Fruit fly (Drosophila melanogaster): ENCODE data around the gene CG1582.

CG1582 gene

DNA sequence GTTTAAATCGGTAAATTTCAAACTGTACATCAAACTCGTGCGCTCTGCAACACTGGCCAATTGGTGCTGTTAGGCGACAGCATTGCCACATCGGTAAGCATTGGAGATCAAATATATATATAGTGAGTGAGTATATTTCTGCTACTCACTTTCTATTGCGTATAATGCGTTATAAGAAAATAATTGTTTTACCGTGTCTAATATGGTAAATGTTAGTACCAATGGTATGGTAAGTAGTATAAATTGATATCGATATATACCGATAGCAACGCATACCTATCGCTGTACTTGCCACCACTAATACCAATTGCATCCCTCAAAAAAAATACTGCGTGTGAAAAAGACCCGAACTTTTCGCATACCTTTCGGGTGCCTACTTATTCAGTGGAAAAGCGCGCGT is 41.7 kb downstream of the CG1582 start, which contains the start of the genes sofe and CG2186 (continued):
- TF ChIP-seq crp (GFP tag; optimal IDR thresholded peaks at IDR 0.05), result peak in 1 of 2 experiments; percentile 6
- peak; percentile 56 for TF ChIP-seq zfh2 (GFP tag; optimal IDR thresholded peaks at IDR 0.05)
- TF ChIP-seq CG14860 (GFP tag; IDR thresholded peaks at IDR 0.05; ENCODE audit: partially characterized antibody), result peak; percentile 80
- peak; percentile 42 for TF ChIP-seq NfI (GFP tag; optimal IDR thresholded peaks at IDR 0.05)
- peak; percentile 34 for TF ChIP-seq Ssrp (tag; optimal IDR thresholded peaks at IDR 0.05)
- no peak for TF ChIP-seq klu (GFP tag; IDR thresholded peaks at IDR 0.05)
- TF ChIP-seq CG16863 (GFP tag; optimal IDR thresholded peaks at IDR 0.05), result peak; percentile 50
- TF ChIP-seq CG10654 (GFP tag; optimal IDR thresholded peaks at IDR 0.05), result peak; percentile 46
- TF ChIP-seq fd102C (GFP tag; optimal IDR thresholded peaks at IDR 0.05), result no peak
- peak; percentile 16 for TF ChIP-seq CG7556 (GFP tag; optimal IDR thresholded peaks at IDR 0.05)
- no peak; the same call in 1 of the 2 replicates for TF ChIP-seq CG31224 (GFP tag; IDR thresholded peaks at IDR 0.05)
- peak; percentile 75 for TF ChIP-seq mam (GFP tag; optimal IDR thresholded peaks at IDR 0.05)
- peak; percentile 87 for TF ChIP-seq Doc3 (GFP tag; IDR thresholded peaks at IDR 0.05; ENCODE audit: partially characterized antibody)
- peak; percentile 85 for TF ChIP-seq amos (GFP tag; IDR thresholded peaks at IDR 0.05; ENCODE audit: partially characterized antibody)
- peak; percentile 54; the same call in 1 of the 2 replicates for TF ChIP-seq Xrp1 (GFP tag; IDR thresholded peaks at IDR 0.05)
- no peak for TF ChIP-seq seq (GFP tag; IDR thresholded peaks at IDR 0.05)
- peak; percentile 22 for TF ChIP-seq CG12744 (GFP tag; optimal IDR thresholded peaks at IDR 0.05)
- peak; percentile 44; the same call in 1 of the 2 replicates for TF ChIP-seq CG10366 (GFP tag; IDR thresholded peaks at IDR 0.05)
- peak in 1 of 3 experiments; percentile 25 for TF ChIP-seq Stat92E (GFP tag; optimal IDR thresholded peaks at IDR 0.05)
- peak; percentile 77 for TF ChIP-seq sna (GFP tag; IDR thresholded peaks at IDR 0.05; ENCODE audit: partially characterized antibody)
- TF ChIP-seq stc (GFP tag; IDR thresholded peaks at IDR 0.05), result no peak
- TF ChIP-seq unc-4 (GFP tag; IDR thresholded peaks at IDR 0.05; ENCODE audit: partially characterized antibody), result peak; percentile 89
- TF ChIP-seq TFAM (GFP tag; optimal IDR thresholded peaks at IDR 0.05), result no peak
- peak; percentile 30 to 55 for TF ChIP-seq Hr51 (GFP tag; optimal IDR thresholded peaks at IDR 0.05)
- no peak for TF ChIP-seq CG4328 (GFP tag; optimal IDR thresholded peaks at IDR 0.05)
- TF ChIP-seq CG18764 (GFP tag; optimal IDR thresholded peaks at IDR 0.05), result peak; percentile 33
- TF ChIP-seq CG9797 (GFP tag; optimal IDR thresholded peaks at IDR 0.05), result peak; percentile 55
- TF ChIP-seq dpn (GFP tag; optimal IDR thresholded peaks at IDR 0.05), result peak; percentile 42 to 70
- TF ChIP-seq jumu (GFP tag; optimal IDR thresholded peaks at IDR 0.05), result peak; percentile 64
- TF ChIP-seq Med (GFP tag), result peak; percentile 93
- TF ChIP-seq CHES-1-like (GFP tag; optimal IDR thresholded peaks at IDR 0.05), result peak; percentile 28
- no peak for TF ChIP-seq otp (GFP tag; IDR thresholded peaks at IDR 0.05)
- peak; percentile 38 for TF ChIP-seq gfzf (GFP tag; optimal IDR thresholded peaks at IDR 0.05)
- TF ChIP-seq ttk (GFP tag; IDR thresholded peaks at IDR 0.05), result peak; percentile 38; the same call in 1 of the 2 replicates
- TF ChIP-seq Hr3 (GFP tag; optimal IDR thresholded peaks at IDR 0.05), result peak; percentile 43
- no peak for TF ChIP-seq CG1024 (GFP tag; IDR thresholded peaks at IDR 0.05)
- TF ChIP-seq Adf1 (GFP tag; IDR thresholded peaks at IDR 0.05), result no peak
- peak; percentile 87 for TF ChIP-seq Sin3A (optimal IDR thresholded peaks at IDR 0.05)
- TF ChIP-seq chif (GFP tag; optimal IDR thresholded peaks at IDR 0.05), result peak in 1 of 2 experiments; percentile 36
- peak; percentile 45 for TF ChIP-seq CG30020 (tag; optimal IDR thresholded peaks at IDR 0.05)
- peak; percentile 44 for TF ChIP-seq Dip3 (GFP tag; optimal IDR thresholded peaks at IDR 0.05)
- TF ChIP-seq CG17359 (tag; optimal IDR thresholded peaks at IDR 0.05), result peak; percentile 28
- peak; percentile 44 for TF ChIP-seq az2 (GFP tag; optimal IDR thresholded peaks at IDR 0.05)
- TF ChIP-seq Sry-δ (GFP tag; optimal IDR thresholded peaks at IDR 0.05), result peak; percentile 92
- peak; percentile 34 for TF ChIP-seq dm (GFP tag; optimal IDR thresholded peaks at IDR 0.05)
- peak; percentile 68 for TF ChIP-seq Ptx1 (GFP tag; IDR thresholded peaks at IDR 0.05)
- TF ChIP-seq CG8924 (tag; optimal IDR thresholded peaks at IDR 0.05), result peak; percentile 33
- peak; percentile 93 for TF ChIP-seq CG2116 (GFP tag; optimal IDR thresholded peaks at IDR 0.05)
- TF ChIP-seq CG17829 (tag; optimal IDR thresholded peaks at IDR 0.05), result peak; percentile 55
- TF ChIP-seq CG6654 (GFP tag; optimal IDR thresholded peaks at IDR 0.05), result peak; percentile 81

All from whole organism, embryonic.